Worm (Caenorhabditis elegans): Measurements from ENCODE around the gene arrd-19.

- TF ChIP-seq klf-2 (GFP tag; conservative IDR thresholded peaks at IDR 0.05) (no peak), ztf-29 (GFP tag; IDR thresholded peaks at IDR 0.05) (no peak), ref-1 (GFP tag; conservative IDR thresholded peaks at IDR 0.05) (no peak)
Measured at ce11 chrV:3346434-3347019, 31.2 kb upstream of the arrd-19 start, which contains the start of gene fbxa-65.

All from whole organism, midembryonic.